Worm (Caenorhabditis elegans) whole organism, L2 larva: ENCODE measurements around the gene F07B10.4.
"Not testable (repeated sequence)": the region's sequence is repeated elsewhere in the genome, so short reads cannot be mapped to it uniquely, and the experiment has no call there.

Source experiments
- C34F6.9 ChIP-seq: fragments of 150-350 bp; optimal IDR thresholded peaks from 2 replicates; lab custom pipeline; 2014; ENCODE audit warnings: missing biosample characterization, missing genetic modification characterization
- R02D3.7 ChIP-seq: fragments of 150-350 bp; optimal IDR thresholded peaks from 2 replicates; lab custom pipeline; 2014; ENCODE audit warnings: missing biosample characterization, missing genetic modification characterization
- alr-1 ChIP-seq: fragments of 150-350 bp; optimal IDR thresholded peaks from 2 replicates; lab custom pipeline; 2014; ENCODE audit warnings: missing biosample characterization, missing genetic modification characterization
- ama-1 ChIP-seq: fragments of 150-350 bp; optimal IDR thresholded peaks from 2 replicates; lab custom pipeline; 2018; ENCODE audit warnings: inconsistent platforms
- blmp-1 ChIP-seq: sonication (generic microtip); optimal IDR thresholded peaks from 2 replicates; lab custom pipeline; 2017; ENCODE audit warnings: missing genetic modification characterization, mild to moderate bottlenecking, missing compliant biosample characterization, antibody characterized with exemption, moderate library complexity; ENCODE audit not compliant: insufficient read depth
- ceh-82 ChIP-seq: fragments of 150-350 bp; optimal IDR thresholded peaks from 2 replicates; lab custom pipeline; 2014; ENCODE audit warnings: missing biosample characterization, missing genetic modification characterization
- crh-2 ChIP-seq: sonication (generic microtip); optimal IDR thresholded peaks from 2 replicates; lab custom pipeline; 2017; ENCODE audit warnings: missing biosample characterization, missing genetic modification characterization
- egl-27 ChIP-seq: sonication (generic microtip); optimal IDR thresholded peaks from 3 replicates; lab custom pipeline; 2017; ENCODE audit warnings: missing biosample characterization, missing genetic modification reagents, missing genetic modification characterization
- elt-1 ChIP-seq: fragments of 150-350 bp; optimal IDR thresholded peaks from 2 replicates; lab custom pipeline; 2014; ENCODE audit warnings: missing biosample characterization, missing genetic modification characterization
- elt-3 ChIP-seq: sonication (generic microtip); optimal IDR thresholded peaks from 2 replicates; lab custom pipeline; 2017; ENCODE audit warnings: missing biosample characterization, missing genetic modification characterization
- fos-1 ChIP-seq: fragments of 150-350 bp; optimal IDR thresholded peaks from 2 replicates; lab custom pipeline; 2014; ENCODE audit warnings: missing biosample characterization, missing genetic modification characterization
- gmeb-1 ChIP-seq: fragments of 150-350 bp; optimal IDR thresholded peaks from 2 replicates; lab custom pipeline; 2014; ENCODE audit warnings: missing biosample characterization, missing genetic modification characterization
- lin-11 ChIP-seq: fragments of 150-350 bp; sonication (generic microtip); optimal IDR thresholded peaks from 2 replicates; lab custom pipeline; 2014; ENCODE audit warnings: missing biosample characterization, missing genetic modification characterization, inconsistent platforms, mixed read lengths
- lin-13 ChIP-seq: fragments of 150-350 bp; optimal IDR thresholded peaks from 2 replicates; lab custom pipeline; 2014; ENCODE audit warnings: missing biosample characterization, missing genetic modification reagents, missing genetic modification characterization
- mbf-1 ChIP-seq: sonication (generic microtip); optimal IDR thresholded peaks from 2 replicates; lab custom pipeline; 2017; ENCODE audit warnings: missing biosample characterization, missing genetic modification characterization
- mdl-1 ChIP-seq, 2 experiments: fragments of 150-350 bp in 1 of 2; sonication (generic microtip) in 1 of 2; optimal IDR thresholded peaks; 2 replicates each; lab custom pipeline; 2017; ENCODE audit warnings: missing biosample characterization in 2 of 2, missing genetic modification characterization in 2 of 2
- nhr-10 ChIP-seq: sonication (generic microtip); optimal IDR thresholded peaks from 2 replicates; lab custom pipeline; 2017; ENCODE audit warnings: missing biosample characterization, missing genetic modification characterization
- nhr-12 ChIP-seq: fragments of 150-350 bp; optimal IDR thresholded peaks from 2 replicates; lab custom pipeline; 2014; ENCODE audit warnings: missing biosample characterization, missing genetic modification characterization
- nhr-21 ChIP-seq: fragments of 150-350 bp; optimal IDR thresholded peaks from 2 replicates; lab custom pipeline; 2014; ENCODE audit warnings: missing biosample characterization, missing genetic modification characterization
- nhr-23 ChIP-seq: fragments of 150-350 bp; optimal IDR thresholded peaks from 2 replicates; lab custom pipeline; 2014; ENCODE audit warnings: missing biosample characterization, missing genetic modification reagents, missing genetic modification characterization
- nhr-237 ChIP-seq: fragments of 150-350 bp; optimal IDR thresholded peaks from 2 replicates; lab custom pipeline; 2014; ENCODE audit warnings: missing biosample characterization, missing genetic modification characterization
- nhr-25 ChIP-seq: fragments of 150-350 bp; sonication (generic microtip); optimal IDR thresholded peaks from 3 replicates; lab custom pipeline; 2014; ENCODE audit warnings: missing biosample characterization, missing genetic modification characterization
- nhr-6 ChIP-seq: fragments of 150-350 bp; optimal IDR thresholded peaks from 2 replicates; lab custom pipeline; 2014; ENCODE audit warnings: missing biosample characterization, missing genetic modification characterization
- nhr-77 ChIP-seq: fragments of 150-350 bp; optimal IDR thresholded peaks from 2 replicates; lab custom pipeline; 2014; ENCODE audit warnings: missing biosample characterization, missing genetic modification characterization
- sem-4 ChIP-seq: fragments of 150-350 bp; optimal IDR thresholded peaks from 2 replicates; lab custom pipeline; 2014; ENCODE audit warnings: missing biosample characterization, missing genetic modification reagents, missing genetic modification characterization
- skn-1 ChIP-seq: sonication (generic microtip); optimal IDR thresholded peaks from 2 replicates; lab custom pipeline; 2017; ENCODE audit warnings: missing biosample characterization, missing genetic modification characterization
- snpc-4 ChIP-seq: fragments of 150-350 bp; optimal IDR thresholded peaks from 2 replicates; lab custom pipeline; 2014; ENCODE audit warnings: missing biosample characterization, missing genetic modification characterization
- unc-39 ChIP-seq: fragments of 150-350 bp; optimal IDR thresholded peaks from 2 replicates; lab custom pipeline; 2014; ENCODE audit warnings: missing biosample characterization, missing genetic modification characterization
- unc-62 ChIP-seq: fragments of 150-350 bp; optimal IDR thresholded peaks from 2 replicates; lab custom pipeline; 2014; ENCODE audit warnings: missing biosample characterization, missing genetic modification reagents, missing genetic modification characterization
- ztf-1 ChIP-seq: fragments of 200-800 bp; sonication (Bioruptor generic); conservative IDR thresholded peaks from 2 replicates; pipeline ENCODE4 v1.3.6; 2022; ENCODE audit warnings: missing genetic modification characterization, missing compliant biosample characterization
- ztf-11 ChIP-seq: sonication (generic microtip); optimal IDR thresholded peaks from 2 replicates; lab custom pipeline; 2017; ENCODE audit warnings: missing biosample characterization, missing genetic modification characterization
- ztf-4 ChIP-seq: fragments of 150-350 bp; optimal IDR thresholded peaks from 2 replicates; lab custom pipeline; 2014; ENCODE audit warnings: missing biosample characterization, missing genetic modification characterization

Gene F07B10.4

DNA sequence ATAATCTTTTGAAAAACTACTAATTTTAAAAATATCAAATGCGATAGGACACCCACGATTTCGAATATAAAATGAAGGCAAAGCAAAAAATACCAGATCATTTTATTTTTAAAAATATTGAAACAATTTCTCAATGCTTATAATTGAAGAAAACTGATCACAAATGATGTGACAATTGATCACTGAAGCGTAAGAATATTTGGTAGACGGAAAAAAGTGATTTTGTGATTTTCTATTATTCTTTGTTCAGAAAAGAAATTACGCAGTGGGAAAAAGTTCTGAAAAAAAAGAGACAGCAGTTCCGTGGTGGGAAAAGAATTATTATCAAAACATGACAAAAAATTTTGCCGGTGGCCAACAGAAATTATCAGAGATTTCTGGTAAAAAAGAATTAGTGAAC lies 35.7 kb upstream of the F07B10.4 start, which contains the start of gene T03F7.5:
Gene T03F7.5 (minus strand): TSS at position 101 of the 400 bp plus-strand sequence.
- TF ChIP-seq nhr-21 (tag; lab: Kevin White, UChicago) (no peak), mdl-1 (tag; optimal IDR thresholded peaks at IDR 0.05; lab: Kevin White, UChicago) (no peak), nhr-237 (tag; lab: Kevin White, UChicago) (no peak), egl-27 (tag; lab: Kevin White, UChicago) (no peak), fos-1 (tag; lab: Kevin White, UChicago) (no peak), sem-4 (tag; lab: Kevin White, UChicago) (no peak), mbf-1 (tag; lab: Kevin White, UChicago) (no peak), elt-3 (tag; lab: Kevin White, UChicago) (no peak), gmeb-1 (tag; lab: Kevin White, UChicago) (no peak), nhr-6 (tag; lab: Kevin White, UChicago) (no peak)

DNA sequence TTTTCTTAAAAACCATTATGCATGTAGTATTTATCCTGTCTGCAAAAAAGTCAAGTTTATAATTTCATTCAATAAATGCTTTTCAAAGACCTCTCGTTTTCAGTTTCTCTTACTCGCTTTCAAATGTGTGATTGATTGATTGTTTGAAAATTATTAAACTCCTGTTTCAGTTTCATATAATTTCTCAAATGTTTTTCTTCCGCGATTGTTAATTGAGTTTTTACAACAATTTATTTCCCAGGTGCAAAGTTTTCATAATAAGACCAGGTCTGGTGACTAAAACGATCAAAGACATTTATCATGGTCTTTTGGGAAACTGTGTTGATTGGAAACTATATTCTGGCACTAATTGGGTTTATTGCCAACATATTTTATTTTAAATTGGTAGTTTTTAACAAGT lies 31.5 kb upstream of the F07B10.4 start, which contains the start of gene T03F7.6:
Gene T03F7.6 (plus strand): TSS at position 301 of the 400 bp plus-strand sequence.
- TF ChIP-seq nhr-21 (tag; lab: Kevin White, UChicago) (no peak), snpc-4 (tag; lab: Kevin White, UChicago) (no peak), ztf-1 (GFP tag; lab: Robert Waterston, UW) (no peak), unc-39 (no peak), alr-1 (no peak), mbf-1 (tag; lab: Kevin White, UChicago) (no peak), nhr-23 (tag; lab: Kevin White, UChicago) (no peak), fos-1 (tag; lab: Kevin White, UChicago) (no peak), ama-1 (lab: Kevin White, UChicago) (no peak), gmeb-1 (tag; lab: Kevin White, UChicago) (no peak), ztf-4 (tag; lab: Kevin White, UChicago) (no peak)

DNA sequence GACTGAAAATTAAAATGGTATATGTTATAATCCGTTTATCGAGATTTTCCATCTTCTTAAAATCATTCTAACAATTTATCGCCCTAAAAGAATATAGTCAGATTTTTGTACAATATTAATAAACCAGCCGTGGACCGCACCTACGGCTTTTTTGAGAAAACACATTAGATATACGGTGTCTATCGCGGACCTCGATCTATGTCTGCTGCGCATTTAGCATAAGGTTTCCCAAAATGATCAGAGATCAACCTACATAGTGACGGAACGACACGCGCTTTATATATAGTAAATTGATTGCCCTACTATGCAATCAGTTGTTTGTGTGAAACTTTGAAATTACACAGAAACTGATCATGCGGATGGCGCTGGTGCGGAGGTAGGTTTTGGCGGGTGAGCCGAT lies 29.8 kb upstream of the F07B10.4 start:
- no peak for TF ChIP-seq unc-39
- TF ChIP-seq lin-13 (GFP tag; lab: Kevin White, UChicago), result no peak
- TF ChIP-seq unc-62 (GFP tag; lab: Kevin White, UChicago), result no peak
- TF ChIP-seq mdl-1 (tag; optimal IDR thresholded peaks at IDR 0.05; lab: Kevin White, UChicago), result no peak
- no peak for TF ChIP-seq C34F6.9 (tag; lab: Kevin White, UChicago)
- no peak for TF ChIP-seq nhr-21 (tag; lab: Kevin White, UChicago)
- no peak for TF ChIP-seq R02D3.7 (tag; lab: Kevin White, UChicago)
- TF ChIP-seq nhr-12, result no peak
- TF ChIP-seq fos-1 (tag; lab: Kevin White, UChicago), result no peak
- TF ChIP-seq ztf-1 (GFP tag; lab: Robert Waterston, UW), result no peak
- TF ChIP-seq blmp-1 (tag; lab: Kevin White, UChicago), result no peak
- no peak for TF ChIP-seq nhr-6 (tag; lab: Kevin White, UChicago)
- no peak for TF ChIP-seq crh-2 (tag; lab: Kevin White, UChicago)
- no peak for TF ChIP-seq nhr-25
- no peak for TF ChIP-seq nhr-77 (tag; lab: Kevin White, UChicago)
- no peak for TF ChIP-seq ceh-82 (tag; lab: Kevin White, UChicago)

DNA sequence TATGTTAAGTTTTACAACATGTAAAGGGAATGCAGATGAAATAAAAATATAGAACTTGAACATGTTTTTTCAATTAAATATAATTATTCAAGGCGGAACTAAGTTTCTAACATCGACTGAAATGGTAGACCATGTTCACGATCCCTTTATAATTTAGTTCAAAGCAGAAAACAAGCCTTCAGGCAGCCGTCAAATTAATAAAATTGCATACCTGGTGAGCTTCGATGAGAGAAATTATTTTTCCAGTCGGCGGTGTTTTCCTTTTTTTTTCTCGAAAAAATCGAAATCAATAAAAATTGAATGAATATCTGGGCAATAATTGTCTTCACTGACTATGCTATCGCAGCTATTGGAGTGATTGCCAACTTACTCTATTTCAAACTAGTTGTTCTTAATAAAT lies 28.0 kb upstream of the F07B10.4 start, which contains the start of gene C03E10.1:
Gene C03E10.1 (plus strand): TSS at position 301 of the 400 bp plus-strand sequence.
- TF ChIP-seq ceh-82 (tag; lab: Kevin White, UChicago) (no peak), elt-1 (tag; lab: Kevin White, UChicago) (no peak), mdl-1 (tag; optimal IDR thresholded peaks at IDR 0.05; lab: Kevin White, UChicago) (no peak), gmeb-1 (tag; lab: Kevin White, UChicago) (no peak), ztf-11 (tag; lab: Kevin White, UChicago) (no peak), nhr-10 (tag; lab: Kevin White, UChicago) (no peak), ama-1 (lab: Kevin White, UChicago) (no peak), alr-1 (no peak), egl-27 (tag; lab: Kevin White, UChicago) (no peak), fos-1 (tag; lab: Kevin White, UChicago) (no peak), skn-1 (tag; lab: Kevin White, UChicago) (no peak), crh-2 (tag; lab: Kevin White, UChicago) (no peak), ztf-4 (tag; lab: Kevin White, UChicago) (no peak), lin-11 (tag; lab: Kevin White, UChicago) (no peak)

DNA sequence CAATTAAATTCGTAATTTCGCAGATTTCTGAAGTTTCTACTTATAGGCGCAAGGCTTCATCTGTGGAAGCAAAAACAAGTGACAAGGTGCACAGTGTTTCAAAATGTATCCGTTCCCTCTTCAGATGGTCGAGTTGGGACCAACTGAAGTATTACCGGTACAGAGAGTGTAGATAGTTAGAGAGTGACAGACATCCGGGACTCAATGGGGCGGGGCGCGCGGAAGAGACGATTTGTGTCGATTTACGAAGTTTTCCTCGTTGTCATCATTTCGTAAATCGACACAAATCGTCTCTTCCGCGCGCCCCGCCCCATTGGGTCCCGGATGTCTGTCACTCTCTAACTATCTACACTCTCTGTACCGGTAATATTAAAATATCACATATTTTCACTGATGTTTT lies 23.2 kb upstream of the F07B10.4 start, which contains the start of gene C03E10.3:
Gene C03E10.3 (plus strand): TSS at position 301 of the 400 bp plus-strand sequence.
- TF ChIP-seq mbf-1, crh-2, nhr-21 (tag; lab: Kevin White, UChicago): not testable (repeated sequence)
